Fruit fly (Drosophila melanogaster) whole organism, embryonic: ENCODE results near the gene CG42579.

Source experiments
- Ada2b ChIP-seq: fragments of 200-800 bp; sonication (Bioruptor generic); IDR thresholded peaks from 2 replicates; pipeline ENCODE4 v1.3.6; 2022; ENCODE audit warnings: missing biosample characterization, missing genetic modification characterization
- Aef1 ChIP-seq: fragments of 200-800 bp; sonication (Bioruptor generic); IDR thresholded peaks from 3 replicates; pipeline ENCODE4 v1.3.6; 2022; ENCODE audit warnings: missing biosample characterization, missing genetic modification characterization
- Antp ChIP-seq: fragments of 200-800 bp; sonication (Bioruptor generic); optimal IDR thresholded peaks from 3 replicates; lab custom pipeline; 2016; ENCODE audit warnings: missing biosample characterization, missing genetic modification characterization
- CG10147 ChIP-seq: fragments of 200-800 bp; sonication (Bioruptor generic); optimal IDR thresholded peaks from 2 replicates; lab custom pipeline; 2019; ENCODE audit warnings: missing biosample characterization, mild to moderate bottlenecking, missing genetic modification characterization, moderate library complexity
- CG10274 ChIP-seq: fragments of 200-800 bp; sonication (Bioruptor generic); optimal IDR thresholded peaks from 3 replicates; lab custom pipeline; 2017; ENCODE audit warnings: missing biosample characterization, mild to moderate bottlenecking, missing genetic modification characterization
- CG10654 ChIP-seq: fragments of 200-800 bp; sonication (Bioruptor generic); optimal IDR thresholded peaks from 2 replicates; lab custom pipeline; 2016; ENCODE audit warnings: missing biosample characterization, missing genetic modification characterization
- CG11695 ChIP-seq: fragments of 200-800 bp; sonication (Bioruptor generic); IDR thresholded peaks from 3 replicates; pipeline ENCODE4 v1.3.6; 2022; ENCODE audit warnings: missing biosample characterization, missing genetic modification characterization
- CG12071 ChIP-seq: fragments of 200-800 bp; sonication (Bioruptor generic); optimal IDR thresholded peaks from 3 replicates; lab custom pipeline; 2018; ENCODE audit warnings: missing biosample characterization, mild to moderate bottlenecking, missing genetic modification characterization
- CG13123 ChIP-seq: fragments of 200-800 bp; sonication (Bioruptor generic); optimal IDR thresholded peaks from 2 replicates; lab custom pipeline; 2016; ENCODE audit warnings: missing biosample characterization, missing genetic modification characterization
- CG13424 ChIP-seq: fragments of 200-800 bp; sonication (Bioruptor generic); optimal IDR thresholded peaks from 2 replicates; lab custom pipeline; 2019; ENCODE audit warnings: missing biosample characterization, mild to moderate bottlenecking, missing genetic modification characterization, moderate library complexity
- CG13624 ChIP-seq: fragments of 200-800 bp; sonication (Bioruptor generic); optimal IDR thresholded peaks from 2 replicates; lab custom pipeline; 2016; ENCODE audit warnings: missing biosample characterization, missing genetic modification characterization
- CG13775 ChIP-seq: fragments of 200-800 bp; sonication (Bioruptor generic); optimal IDR thresholded peaks from 3 replicates; lab custom pipeline; 2017; ENCODE audit warnings: missing biosample characterization, mild to moderate bottlenecking, missing genetic modification characterization
- CG14441 ChIP-seq: fragments of 200-800 bp; sonication (Bioruptor generic); IDR thresholded peaks from 2 replicates; pipeline ENCODE4 v1.3.6; 2022; ENCODE audit warnings: missing biosample characterization, missing genetic modification characterization
- CG15011 ChIP-seq: fragments of 200-800 bp; sonication (Bioruptor generic); optimal IDR thresholded peaks from 3 replicates; lab custom pipeline; 2018; ENCODE audit warnings: missing biosample characterization, mild to moderate bottlenecking, missing genetic modification characterization
- CG17912 ChIP-seq: fragments of 200-800 bp; sonication (Bioruptor generic); optimal IDR thresholded peaks from 2 replicates; lab custom pipeline; 2018; ENCODE audit warnings: missing biosample characterization, mild to moderate bottlenecking, missing genetic modification characterization
- CG31365 ChIP-seq: fragments of 200-800 bp; sonication (Bioruptor generic); optimal IDR thresholded peaks from 2 replicates; lab custom pipeline; 2018; ENCODE audit warnings: missing biosample characterization, mild to moderate bottlenecking, missing genetic modification characterization
- CG7372 ChIP-seq: fragments of 200-800 bp; sonication (Bioruptor generic); IDR thresholded peaks from 2 replicates; pipeline ENCODE4 v1.3.6; 2022; ENCODE audit warnings: missing biosample characterization, missing genetic modification characterization
- CG7745 ChIP-seq: fragments of 200-800 bp; sonication (Bioruptor generic); optimal IDR thresholded peaks from 2 replicates; lab custom pipeline; 2018; ENCODE audit warnings: missing biosample characterization, mild to moderate bottlenecking, missing genetic modification characterization, moderate library complexity
- D19B ChIP-seq: fragments of 200-800 bp; sonication (Bioruptor generic); optimal IDR thresholded peaks from 2 replicates; lab custom pipeline; 2017; ENCODE audit warnings: missing biosample characterization, mild to moderate bottlenecking, missing genetic modification characterization
- Drgx ChIP-seq: fragments of 200-800 bp; sonication (Bioruptor generic); IDR thresholded peaks from 2 replicates; pipeline ENCODE4 v1.3.6; 2022; ENCODE audit warnings: missing biosample characterization, missing genetic modification characterization
- Ets65A ChIP-seq: fragments of 200-800 bp; sonication (Bioruptor generic); peaks from one replicate; lab custom pipeline; 2016; ENCODE audit warnings: missing biosample characterization, missing genetic modification characterization
- H2.0 ChIP-seq: fragments of 200-800 bp; sonication (Bioruptor generic); IDR thresholded peaks from 2 replicates; pipeline ENCODE4 v1.3.6; 2022; ENCODE audit warnings: missing biosample characterization, missing genetic modification characterization
- HLH54F ChIP-seq: fragments of 200-800 bp; sonication (Bioruptor generic); optimal IDR thresholded peaks from 3 replicates; lab custom pipeline; 2016; ENCODE audit warnings: missing biosample characterization, missing genetic modification characterization
- HmgZ ChIP-seq: fragments of 200-800 bp; sonication (Bioruptor generic); optimal IDR thresholded peaks from 2 replicates; lab custom pipeline; 2018; ENCODE audit warnings: missing biosample characterization, mild to moderate bottlenecking, missing genetic modification characterization
- Hr3 ChIP-seq: fragments of 200-800 bp; sonication (Bioruptor generic); optimal IDR thresholded peaks from 3 replicates; lab custom pipeline; 2016; ENCODE audit warnings: missing biosample characterization, missing genetic modification characterization
- Mad ChIP-seq: fragments of 200-800 bp; sonication (Bioruptor generic); optimal IDR thresholded peaks from 2 replicates; lab custom pipeline; 2016; ENCODE audit warnings: missing biosample characterization, missing genetic modification characterization
- NfI ChIP-seq: fragments of 200-800 bp; sonication (Bioruptor generic); optimal IDR thresholded peaks from 3 replicates; lab custom pipeline; 2018; ENCODE audit warnings: missing biosample characterization, mild to moderate bottlenecking, missing genetic modification characterization, moderate library complexity
- Opbp ChIP-seq: fragments of 200-800 bp; sonication (Bioruptor generic); IDR thresholded peaks from 3 replicates; pipeline ENCODE4 v1.3.6; 2022; ENCODE audit warnings: missing biosample characterization, missing genetic modification characterization; ENCODE audit not compliant: partially characterized antibody
- Xrp1 ChIP-seq: fragments of 200-800 bp; sonication (Bioruptor generic); IDR thresholded peaks from 2 replicates; pipeline ENCODE4 v1.3.6; 2022; ENCODE audit warnings: missing biosample characterization, missing genetic modification characterization
- ab ChIP-seq: fragments of 200-800 bp; sonication (Bioruptor generic); optimal IDR thresholded peaks from 2 replicates; lab custom pipeline; 2016; ENCODE audit warnings: missing biosample characterization, missing genetic modification characterization
- ash1 ChIP-seq: fragments of 200-800 bp; sonication (Bioruptor generic); optimal IDR thresholded peaks from 2 replicates; lab custom pipeline; 2018; ENCODE audit warnings: missing biosample characterization, mild to moderate bottlenecking, missing genetic modification characterization
- cad ChIP-seq: fragments of >200 bp; optimal IDR thresholded peaks from 2 replicates; lab custom pipeline; 2017; ENCODE audit warnings: missing biosample characterization, missing genetic modification characterization
- cg ChIP-seq: fragments of 200-800 bp; sonication (Bioruptor generic); optimal IDR thresholded peaks from 3 replicates; lab custom pipeline; 2019; ENCODE audit warnings: missing biosample characterization, mild to moderate bottlenecking, missing genetic modification characterization, moderate library complexity
- dmrt11E ChIP-seq: fragments of 200-800 bp; sonication (Bioruptor generic); optimal IDR thresholded peaks from 3 replicates; lab custom pipeline; 2018; ENCODE audit warnings: missing biosample characterization, mild to moderate bottlenecking, missing genetic modification characterization, moderate library complexity
- dysf ChIP-seq: fragments of 200-800 bp; sonication (Bioruptor generic); IDR thresholded peaks from 3 replicates; pipeline ENCODE4 v1.3.6; 2022; ENCODE audit warnings: missing biosample characterization, missing genetic modification characterization
- ewg ChIP-seq: fragments of 200-800 bp; sonication (Bioruptor generic); optimal IDR thresholded peaks from 3 replicates; lab custom pipeline; 2017; ENCODE audit warnings: mild to moderate bottlenecking, missing biosample characterization, missing genetic modification reagents, missing genetic modification characterization
- fd3F ChIP-seq: fragments of 200-800 bp; sonication (Bioruptor generic); optimal IDR thresholded peaks from 2 replicates; lab custom pipeline; 2018; ENCODE audit warnings: missing biosample characterization, mild to moderate bottlenecking, missing genetic modification characterization, moderate library complexity
- fd64A ChIP-seq: fragments of 200-800 bp; sonication (Bioruptor generic); optimal IDR thresholded peaks from 3 replicates; lab custom pipeline; 2018; ENCODE audit warnings: missing biosample characterization, mild to moderate bottlenecking, missing genetic modification characterization
- ftz-f1 ChIP-seq: fragments of 200-800 bp; sonication (Bioruptor generic); optimal IDR thresholded peaks from 2 replicates; lab custom pipeline; 2016; ENCODE audit warnings: missing biosample characterization, missing genetic modification characterization
- inv ChIP-seq: fragments of 200-800 bp; sonication (Bioruptor generic); IDR thresholded peaks from 2 replicates; pipeline ENCODE4 v1.3.6; 2022; ENCODE audit warnings: missing biosample characterization, missing genetic modification characterization; ENCODE audit not compliant: partially characterized antibody
- knrl ChIP-seq: fragments of 200-800 bp; sonication (Bioruptor generic); IDR thresholded peaks from 3 replicates; pipeline ENCODE4 v1.3.6; 2022; ENCODE audit warnings: missing biosample characterization, missing genetic modification characterization; ENCODE audit not compliant: partially characterized antibody
- mirr ChIP-seq: fragments of 200-800 bp; sonication (Bioruptor generic); optimal IDR thresholded peaks from 3 replicates; lab custom pipeline; 2018; ENCODE audit warnings: missing biosample characterization, mild to moderate bottlenecking, missing genetic modification characterization
- oc ChIP-seq: fragments of 200-800 bp; sonication (Bioruptor generic); optimal IDR thresholded peaks from 2 replicates; lab custom pipeline; 2018; ENCODE audit warnings: missing biosample characterization, mild to moderate bottlenecking, missing genetic modification characterization, moderate library complexity
- peb ChIP-seq: fragments of 200-800 bp; sonication (Bioruptor generic); IDR thresholded peaks from 2 replicates; pipeline ENCODE4 v1.3.6; 2022; ENCODE audit warnings: missing biosample characterization, missing genetic modification characterization
- pnt ChIP-seq: fragments of 200-800 bp; sonication (Bioruptor generic); optimal IDR thresholded peaks from 3 replicates; lab custom pipeline; 2016; ENCODE audit warnings: missing biosample characterization, missing genetic modification characterization
- sc ChIP-seq, 3 experiments: fragments of >200 bp in 2 of 3; fragments of 200-800 bp in 1 of 3; sonication (Bioruptor generic) in 1 of 3; optimal IDR thresholded peaks; 2 replicates in 2 of 3; 3 replicates in 1 of 3; lab custom pipeline; 2017; ENCODE audit warnings: mild to moderate bottlenecking in 1 of 3, missing biosample characterization in 1 of 3, missing genetic modification characterization in 1 of 3, missing genetic modification reagents in 1 of 3
- seq ChIP-seq: fragments of 200-800 bp; sonication (Bioruptor generic); IDR thresholded peaks from 2 replicates; pipeline ENCODE4 v1.3.6; 2022; ENCODE audit warnings: missing biosample characterization, missing genetic modification characterization
- sim ChIP-seq: fragments of 200-800 bp; sonication (Bioruptor generic); IDR thresholded peaks from 2 replicates; pipeline ENCODE4 v1.3.6; 2022; ENCODE audit warnings: missing biosample characterization, missing genetic modification characterization
- ttk ChIP-seq: fragments of 200-800 bp; sonication (Bioruptor generic); IDR thresholded peaks from 2 replicates; pipeline ENCODE4 v2.1.2; 2022; ENCODE audit warnings: missing biosample characterization, missing genetic modification characterization
- wek ChIP-seq: fragments of 200-800 bp; sonication (Bioruptor generic); optimal IDR thresholded peaks from 3 replicates; lab custom pipeline; 2018; ENCODE audit warnings: missing biosample characterization, mild to moderate bottlenecking, missing genetic modification characterization, moderate library complexity
- zfh2 ChIP-seq: fragments of 200-800 bp; sonication (Bioruptor generic); optimal IDR thresholded peaks from 2 replicates; lab custom pipeline; 2016; ENCODE audit warnings: missing biosample characterization, missing genetic modification characterization

The CG42579 gene

DNA sequence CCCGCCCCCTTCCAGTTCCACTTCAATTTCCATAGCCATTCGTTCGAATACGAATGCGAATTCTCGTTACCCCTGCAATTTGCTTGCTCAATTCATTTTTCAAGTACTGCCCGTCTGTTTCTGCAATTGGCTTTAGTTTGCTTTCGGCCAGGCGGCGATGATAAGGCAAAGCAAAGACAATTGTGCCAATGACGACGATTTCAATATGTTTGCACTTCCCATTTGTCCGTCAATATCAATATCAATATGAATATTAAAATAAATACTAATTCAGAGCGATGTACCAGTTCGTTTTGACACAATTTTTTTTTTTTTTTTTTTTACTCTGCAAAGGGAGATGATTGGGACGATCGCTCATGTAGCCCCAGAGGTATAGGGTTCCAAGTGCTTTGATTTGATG is 21.5 kb upstream of the CG42579 start (continued):
- no peak for TF ChIP-seq CG10274 (GFP tag; lab: Kevin White, UChicago)
- peak; percentile 37; the same call in 1 of the 2 replicates for TF ChIP-seq Ada2b (GFP tag; lab: Robert Waterston, UW)
- peak; percentile 23 for TF ChIP-seq CG13424 (tag; lab: Kevin White, UChicago)
- TF ChIP-seq Mad (GFP tag; lab: Kevin White, UChicago), result no peak
- TF ChIP-seq CG13775, result no peak
- TF ChIP-seq H2.0 (GFP tag; lab: Robert Waterston, UW), result no peak
- peak; percentile 18 for TF ChIP-seq CG15011 (GFP tag; lab: Kevin White, UChicago)
- TF ChIP-seq Drgx, result no peak
- TF ChIP-seq ash1 (GFP tag; lab: Kevin White, UChicago), result no peak
- TF ChIP-seq CG10147 (GFP tag; lab: Kevin White, UChicago), result no peak
- no peak for TF ChIP-seq zfh2
- no peak for TF ChIP-seq sc (optimal IDR thresholded peaks at IDR 0.05; lab: Kevin White, UChicago)
- no peak for TF ChIP-seq sc (GFP tag; optimal IDR thresholded peaks at IDR 0.05; lab: Kevin White, UChicago)
- no peak for TF ChIP-seq inv
- TF ChIP-seq pnt, result no peak
- no peak for TF ChIP-seq Antp (GFP tag; lab: Kevin White, UChicago)
- no peak for TF ChIP-seq CG13624
- no peak for TF ChIP-seq CG7372 (GFP tag; lab: Robert Waterston, UW)
- TF ChIP-seq CG17912 (GFP tag; lab: Kevin White, UChicago), result no peak
- no peak for TF ChIP-seq Hr3 (GFP tag; lab: Kevin White, UChicago)
- peak; percentile 46; the same call in 1 of the 3 replicates for TF ChIP-seq CG11695 (GFP tag; lab: Robert Waterston, UW)
- peak; percentile 39 for TF ChIP-seq CG12071 (GFP tag; lab: Kevin White, UChicago)
- TF ChIP-seq CG7745, result no peak
- TF ChIP-seq Xrp1 (GFP tag; lab: Robert Waterston, UW), result peak; percentile 70
- no peak for TF ChIP-seq CG31365
- no peak for TF ChIP-seq fd64A
- no peak for TF ChIP-seq D19B
- no peak for TF ChIP-seq dysf
- TF ChIP-seq cg, result no peak
- TF ChIP-seq ftz-f1, result no peak
- no peak for TF ChIP-seq Opbp (GFP tag; lab: Robert Waterston, UW)
- TF ChIP-seq knrl (GFP tag; lab: Robert Waterston, UW), result no peak
- TF ChIP-seq mirr (GFP tag; lab: Kevin White, UChicago), result no peak
- no peak for TF ChIP-seq HLH54F
- no peak for TF ChIP-seq cad (GFP tag; lab: Kevin White, UChicago)
- TF ChIP-seq peb (GFP tag; lab: Robert Waterston, UW), result peak; percentile 9; the same call in 1 of the 2 replicates
- TF ChIP-seq Ets65A (GFP tag; lab: Kevin White, UChicago), result no peak
- peak; percentile 54 for TF ChIP-seq CG10654 (GFP tag; lab: Kevin White, UChicago)
- peak; percentile 13 for TF ChIP-seq wek (GFP tag; lab: Kevin White, UChicago)
- TF ChIP-seq NfI, result no peak
- TF ChIP-seq ab (GFP tag; lab: Kevin White, UChicago), result no peak
- no peak for TF ChIP-seq oc
- TF ChIP-seq sim (GFP tag; lab: Robert Waterston, UW), result 0 out of 2 replicates have a peak, but pooled peaks have one; percentile 62
- TF ChIP-seq HmgZ (tag; lab: Kevin White, UChicago), result no peak
- peak; percentile 30; the same call in 1 of the 2 replicates for TF ChIP-seq CG14441 (GFP tag; lab: Robert Waterston, UW)
- peak; percentile 49 for TF ChIP-seq CG13123 (GFP tag; lab: Kevin White, UChicago)
- TF ChIP-seq fd3F (GFP tag; lab: Kevin White, UChicago), result no peak
- peak; percentile 45 for TF ChIP-seq ewg (GFP tag; lab: Kevin White, UChicago)
- no peak for TF ChIP-seq seq (GFP tag; lab: Robert Waterston, UW)
- TF ChIP-seq ttk (GFP tag; lab: Robert Waterston, UW), result no peak
- peak; percentile 15 for TF ChIP-seq dmrt11E (tag; lab: Kevin White, UChicago)
- TF ChIP-seq Aef1 (GFP tag; lab: Robert Waterston, UW), result no peak
